Fruit fly (Drosophila melanogaster): ENCODE results near the gene Chchd2.

DNA sequence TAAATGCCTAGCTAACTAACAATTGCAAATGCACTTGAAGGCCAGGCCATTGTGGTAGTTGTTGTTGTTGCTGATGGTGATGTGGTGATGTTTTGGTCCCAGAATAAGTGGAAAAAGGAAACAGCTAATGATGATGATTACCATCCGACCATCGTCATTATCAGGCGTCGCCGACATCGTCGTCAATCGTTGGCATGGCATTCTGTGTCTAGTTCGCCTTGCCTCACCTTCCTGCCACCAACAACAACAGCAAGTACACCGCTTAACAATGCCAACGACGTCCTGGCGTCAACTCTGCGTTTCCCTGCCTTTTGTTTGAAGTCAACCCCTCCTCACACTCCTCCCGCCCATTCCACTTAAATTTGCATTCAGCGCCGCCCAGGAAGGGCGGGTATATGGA, 28.8 kb downstream of the Chchd2 start:
- TF ChIP-seq brk (GFP tag; optimal IDR thresholded peaks at IDR 0.05) (no peak), woc (GFP tag; optimal IDR thresholded peaks at IDR 0.05) (no peak), pan (optimal IDR thresholded peaks at IDR 0.05) (no peak), Hr78 (GFP tag; optimal IDR thresholded peaks at IDR 0.05) (no peak), CG9705 (GFP tag; optimal IDR thresholded peaks at IDR 0.05) (no peak), usp (GFP tag; optimal IDR thresholded peaks at IDR 0.05) (no peak), CG32264 (GFP tag; optimal IDR thresholded peaks at IDR 0.05) (no peak), GATAd (GFP tag; optimal IDR thresholded peaks at IDR 0.05) (no peak)

Measured in whole organism, wandering third instar larva.